Worm (Caenorhabditis elegans) whole organism, L4 larva: ENCODE measurements around the gene cln-3.3.
A peak's percentile ranks its signal among the peaks of the same experiment; 100 is the strongest.

ENCODE experiments used
- F37D6.2 ChIP-seq: sonication (generic microtip); optimal IDR thresholded peaks from 2 replicates; lab custom pipeline; 2016; ENCODE audit warnings: mild to moderate bottlenecking, missing genetic modification characterization, missing compliant biosample characterization
- F49E8.2 ChIP-seq: sonication (generic microtip); optimal IDR thresholded peaks from 2 replicates; lab custom pipeline; 2016; ENCODE audit warnings: missing compliant biosample characterization, mild to moderate bottlenecking, missing genetic modification characterization, borderline replicate concordance
- T20F7.1 ChIP-seq: fragments of 200-800 bp; sonication (Bioruptor generic); optimal IDR thresholded peaks from 2 replicates; lab custom pipeline; 2018; ENCODE audit warnings: mild to moderate bottlenecking, missing genetic modification characterization, missing compliant biosample characterization
- T26A8.4 ChIP-seq: fragments of 200-800 bp; sonication (Bioruptor generic); IDR thresholded peaks from 2 replicates; pipeline ENCODE4 v1.3.6; 2022; ENCODE audit warnings: missing genetic modification characterization, missing compliant biosample characterization
- Y105C5A.15 ChIP-seq: fragments of 200-800 bp; sonication (Bioruptor generic); IDR thresholded peaks from 2 replicates; pipeline ENCODE4 v1.3.6; 2022; ENCODE audit warnings: missing genetic modification characterization, missing compliant biosample characterization
- aly-2 ChIP-seq: sonication (generic microtip); optimal IDR thresholded peaks from 2 replicates; lab custom pipeline; 2018; ENCODE audit warnings: missing biosample characterization, missing genetic modification characterization
- ama-1 ChIP-seq: fragments of 150-350 bp; optimal IDR thresholded peaks from 2 replicates; lab custom pipeline; 2014; ENCODE audit warnings: inconsistent platforms, mixed read lengths
- ceh-62 ChIP-seq: sonication (generic microtip); optimal IDR thresholded peaks from 2 replicates; lab custom pipeline; 2017; ENCODE audit warnings: missing biosample characterization, missing genetic modification characterization
- ceh-82 ChIP-seq: sonication (generic microtip); optimal IDR thresholded peaks from 2 replicates; lab custom pipeline; 2017; ENCODE audit warnings: missing biosample characterization, missing genetic modification characterization
- cey-2 ChIP-seq: sonication (generic microtip); optimal IDR thresholded peaks from 3 replicates; lab custom pipeline; 2017; ENCODE audit warnings: missing genetic modification characterization, mild to moderate bottlenecking, missing compliant biosample characterization, antibody characterized with exemption, borderline replicate concordance; ENCODE audit not compliant: insufficient read depth
- daf-12 ChIP-seq: fragments of 150-350 bp; optimal IDR thresholded peaks from 2 replicates; lab custom pipeline; 2014; ENCODE audit warnings: missing biosample characterization, missing genetic modification reagents, missing genetic modification characterization
- daf-16 ChIP-seq, 3 experiments: sonication (generic microtip); optimal IDR thresholded peaks; 2 replicates each; lab custom pipeline; 2016 to 2017; ENCODE audit warnings: missing genetic modification characterization in 3 of 3, missing genetic modification reagents in 3 of 3, mild to moderate bottlenecking in 2 of 3, missing compliant biosample characterization in 2 of 3, missing biosample characterization in 1 of 3, moderate library complexity in 1 of 3
- dmd-6 ChIP-seq: fragments of 200-800 bp; sonication (Bioruptor generic); IDR thresholded peaks from 2 replicates; pipeline ENCODE4 v1.3.6; 2022; ENCODE audit warnings: missing genetic modification reagents, missing genetic modification characterization, missing compliant biosample characterization
- dmd-8 ChIP-seq: fragments of 200-800 bp; sonication (Bioruptor generic); IDR thresholded peaks from 2 replicates; pipeline ENCODE4 v1.3.6; 2022; ENCODE audit warnings: missing genetic modification characterization, missing compliant biosample characterization
- fos-1 ChIP-seq: fragments of 150-350 bp; optimal IDR thresholded peaks from 2 replicates; lab custom pipeline; 2014; ENCODE audit warnings: missing biosample characterization, missing genetic modification characterization
- hif-1 ChIP-seq, 2 experiments: sonication (generic microtip); optimal IDR thresholded peaks; 2 replicates each; lab custom pipeline; 2016 to 2017; ENCODE audit warnings: missing compliant biosample characterization in 2 of 2, missing genetic modification characterization in 2 of 2, missing genetic modification reagents in 2 of 2, missing genotype in 2 of 2, mild to moderate bottlenecking in 1 of 2
- hlh-11 ChIP-seq: fragments of 200-800 bp; sonication (Bioruptor generic); optimal IDR thresholded peaks from 2 replicates; lab custom pipeline; 2018; ENCODE audit warnings: mild to moderate bottlenecking, missing genetic modification characterization, missing compliant biosample characterization
- hlh-30 ChIP-seq: sonication (generic microtip); optimal IDR thresholded peaks from 2 replicates; lab custom pipeline; 2017; ENCODE audit warnings: antibody characterized with exemption, mild to moderate bottlenecking, missing genetic modification characterization, missing compliant biosample characterization; ENCODE audit not compliant: insufficient read depth
- jun-1 ChIP-seq: fragments of 150-350 bp; optimal IDR thresholded peaks from 2 replicates; lab custom pipeline; 2014; ENCODE audit warnings: missing biosample characterization, missing genetic modification reagents, missing genetic modification characterization
- lim-7 ChIP-seq: fragments of 200-800 bp; sonication (Bioruptor generic); IDR thresholded peaks from 2 replicates; pipeline ENCODE4 v1.3.6; 2022; ENCODE audit warnings: missing genetic modification characterization, missing compliant biosample characterization
- lin-1 ChIP-seq: fragments of 200-800 bp; sonication (Bioruptor generic); IDR thresholded peaks from 2 replicates; pipeline ENCODE4 v1.3.6; 2022; ENCODE audit warnings: missing genetic modification reagents, missing genetic modification characterization, missing compliant biosample characterization
- lin-29 ChIP-seq: fragments of 200-800 bp; sonication (Bioruptor generic); IDR thresholded peaks from 2 replicates; pipeline ENCODE4 v1.3.6; 2022; ENCODE audit warnings: missing genetic modification reagents, missing genetic modification characterization, missing compliant biosample characterization
- lir-3 ChIP-seq: sonication (generic microtip); optimal IDR thresholded peaks from 2 replicates; lab custom pipeline; 2016; ENCODE audit warnings: mild to moderate bottlenecking, missing genetic modification characterization, missing compliant biosample characterization
- lsy-2 ChIP-seq, 2 experiments: fragments of 150-350 bp in 1 of 2; sonication (generic microtip) in 1 of 2; optimal IDR thresholded peaks; 2 replicates each; lab custom pipeline; 2014 to 2017; ENCODE audit warnings: missing biosample characterization in 2 of 2, missing genetic modification characterization in 2 of 2
- madf-9 ChIP-seq: fragments of 200-800 bp; sonication (Bioruptor generic); conservative IDR thresholded peaks from 2 replicates; pipeline ENCODE4 v1.3.6; 2022; ENCODE audit warnings: missing genetic modification reagents, missing genetic modification characterization, missing compliant biosample characterization
- mep-1 ChIP-seq: fragments of 150-350 bp; sonication (generic microtip); optimal IDR thresholded peaks from 3 replicates; lab custom pipeline; 2014; ENCODE audit warnings: missing biosample characterization, missing genetic modification characterization
- mxl-3 ChIP-seq: fragments of 200-800 bp; sonication (Bioruptor generic); optimal IDR thresholded peaks from 2 replicates; lab custom pipeline; 2018; ENCODE audit warnings: mild to moderate bottlenecking, missing genetic modification characterization, missing compliant biosample characterization
- nhr-102 ChIP-seq: sonication (generic microtip); optimal IDR thresholded peaks from 2 replicates; lab custom pipeline; 2016; ENCODE audit warnings: mild to moderate bottlenecking, missing genetic modification characterization, moderate library complexity, missing compliant biosample characterization
- nhr-111 ChIP-seq: fragments of 200-800 bp; sonication (Bioruptor generic); optimal IDR thresholded peaks from 2 replicates; lab custom pipeline; 2018; ENCODE audit warnings: mild to moderate bottlenecking, missing genetic modification characterization, missing compliant biosample characterization
- nhr-28 ChIP-seq: fragments of 150-350 bp; optimal IDR thresholded peaks from 2 replicates; lab custom pipeline; 2014; ENCODE audit warnings: missing biosample characterization, missing genetic modification characterization
- nhr-48 ChIP-seq: sonication (generic microtip); optimal IDR thresholded peaks from 2 replicates; lab custom pipeline; 2016; ENCODE audit warnings: mild to moderate bottlenecking, missing genetic modification characterization, missing compliant biosample characterization
- nhr-77 ChIP-seq: fragments of 150-350 bp; optimal IDR thresholded peaks from 2 replicates; lab custom pipeline; 2014; ENCODE audit warnings: missing biosample characterization, missing genetic modification characterization
- pha-4 ChIP-seq, 2 experiments: fragments of 150-350 bp in 1 of 2; fragments of 200-800 bp in 1 of 2; sonication (Bioruptor generic) in 1 of 2; IDR thresholded peaks in 1 of 2; optimal IDR thresholded peaks in 1 of 2; 2 replicates each; pipeline versions ENCODE4 v1.3.6 to Lab custom; 2014 to 2022; ENCODE audit warnings: missing genetic modification characterization in 2 of 2, missing genetic modification reagents in 2 of 2, missing biosample characterization in 1 of 2, missing compliant biosample characterization in 1 of 2
- php-3 ChIP-seq: fragments of 200-800 bp; sonication (Bioruptor generic); IDR thresholded peaks from 2 replicates; pipeline ENCODE4 v1.3.6; 2022; ENCODE audit warnings: missing genetic modification reagents, missing genetic modification characterization, missing compliant biosample characterization
- pqm-1 ChIP-seq: sonication (generic microtip); optimal IDR thresholded peaks from 2 replicates; lab custom pipeline; 2017; ENCODE audit warnings: missing biosample characterization, missing genetic modification characterization
- rbr-2 ChIP-seq: sonication (generic microtip); optimal IDR thresholded peaks from 2 replicates; lab custom pipeline; 2016; ENCODE audit warnings: missing genotype, missing genetic modification characterization, missing compliant biosample characterization
- saeg-2 ChIP-seq: fragments of 200-800 bp; sonication (Bioruptor generic); IDR thresholded peaks from 2 replicates; pipeline ENCODE4 v1.3.6; 2022; ENCODE audit warnings: missing genetic modification reagents, missing genetic modification characterization, missing compliant biosample characterization
- snpc-1.2 ChIP-seq: fragments of 200-800 bp; sonication (Bioruptor generic); IDR thresholded peaks from 2 replicates; pipeline ENCODE4 v1.3.6; 2022; ENCODE audit warnings: missing genetic modification reagents, missing genetic modification characterization, missing compliant biosample characterization
- spr-3 ChIP-seq: fragments of 200-800 bp; sonication (Bioruptor generic); optimal IDR thresholded peaks from 2 replicates; lab custom pipeline; 2018; ENCODE audit warnings: mild to moderate bottlenecking, missing genetic modification characterization, missing compliant biosample characterization
- tra-1 ChIP-seq: fragments of 200-800 bp; sonication (Bioruptor generic); IDR thresholded peaks from 2 replicates; pipeline ENCODE4 v1.3.6; 2022; ENCODE audit warnings: missing genetic modification reagents, missing genetic modification characterization, missing compliant biosample characterization
- unc-62 ChIP-seq, 3 experiments: fragments of 150-350 bp in 1 of 3; sonication (generic microtip); optimal IDR thresholded peaks in 2 of 3; peaks in 1 of 3; 1 replicate in 1 of 3; 2 replicates in 2 of 3; lab custom pipeline; 2014 to 2017; ENCODE audit warnings: missing biosample characterization in 3 of 3, missing genetic modification characterization in 3 of 3, missing genetic modification reagents in 3 of 3, missing genotype in 1 of 3
- zag-1 ChIP-seq: fragments of 150-350 bp; optimal IDR thresholded peaks from 2 replicates; lab custom pipeline; 2014; ENCODE audit warnings: missing biosample characterization, missing genetic modification characterization
- ztf-11 ChIP-seq: fragments of 150-350 bp; optimal IDR thresholded peaks from 2 replicates; lab custom pipeline; 2014; ENCODE audit warnings: missing biosample characterization, missing genetic modification characterization

cln-3.3 gene

ce11 chrV:8648251-8648650, 34.6 kb upstream of the cln-3.3 start (continued):
- no peak for TF ChIP-seq unc-62 (GFP tag; optimal IDR thresholded peaks at IDR 0.05 in 1 of 2; lab: Kevin White, UChicago)
- TF ChIP-seq unc-62 (tag; optimal IDR thresholded peaks at IDR 0.05; lab: Kevin White, UChicago) = no peak
- no peak for TF ChIP-seq F49E8.2 (tag; lab: Kevin White, UChicago)
- TF ChIP-seq nhr-102 (tag; lab: Kevin White, UChicago) = no peak
- no peak for TF ChIP-seq nhr-111 (GFP tag; lab: Kevin White, UChicago)
- TF ChIP-seq tra-1 = 0 out of 2 replicates have a peak, but pooled peaks have one; percentile 63
- no peak for TF ChIP-seq fos-1 (tag; lab: Kevin White, UChicago)
- peak; percentile 13 for TF ChIP-seq mxl-3 (GFP tag; lab: Kevin White, UChicago)
- TF ChIP-seq hlh-11 (tag; lab: Kevin White, UChicago) = peak; percentile 90
- TF ChIP-seq aly-2 (tag; lab: Kevin White, UChicago) = no peak
- no peak for TF ChIP-seq cey-2 (tag; lab: Kevin White, UChicago)
- TF ChIP-seq F37D6.2 (tag; lab: Kevin White, UChicago) = no peak
- TF ChIP-seq saeg-2 (GFP tag; lab: Robert Waterston, UW) = no peak
- TF ChIP-seq zag-1 = no peak
- TF ChIP-seq pha-4 (GFP tag; IDR thresholded peaks at IDR 0.05; lab: Robert Waterston, UW) = no peak
- no peak for TF ChIP-seq pha-4 (tag; optimal IDR thresholded peaks at IDR 0.05; lab: Kevin White, UChicago)
- TF ChIP-seq dmd-6 = peak; percentile 90
- TF ChIP-seq ceh-62 (tag; lab: Kevin White, UChicago) = no peak
- TF ChIP-seq lir-3 (tag; lab: Kevin White, UChicago) = no peak
- TF ChIP-seq spr-3 = no peak
- no peak for TF ChIP-seq lim-7 (GFP tag; lab: Robert Waterston, UW)

- peak; percentile 15 for TF ChIP-seq hlh-30 (tag; lab: Kevin White, UChicago)
- no peak for TF ChIP-seq pqm-1 (tag; lab: Kevin White, UChicago)
- peak in 1 of 2 experiments; percentile 73 for TF ChIP-seq daf-16 (GFP tag; optimal IDR thresholded peaks at IDR 0.05; lab: Kevin White, UChicago)
- TF ChIP-seq daf-16 (tag; optimal IDR thresholded peaks at IDR 0.05; lab: Kevin White, UChicago) = peak; percentile 68
Measured at ce11 chrV:8650365-8650764, 32.5 kb upstream of the cln-3.3 start.

- TF ChIP-seq daf-16 (GFP tag; optimal IDR thresholded peaks at IDR 0.05; lab: Kevin White, UChicago) = peak in 1 of 2 experiments; percentile 94
- TF ChIP-seq daf-16 (tag; optimal IDR thresholded peaks at IDR 0.05; lab: Kevin White, UChicago) = peak; percentile 99
- peak in 1 of 2 experiments; percentile 37 for TF ChIP-seq hif-1 (tag; optimal IDR thresholded peaks at IDR 0.05; lab: Kevin White, UChicago)
- TF ChIP-seq nhr-48 (tag; lab: Kevin White, UChicago) = peak; percentile 94
- no peak for TF ChIP-seq lir-3 (tag; lab: Kevin White, UChicago)
- no peak for TF ChIP-seq ama-1 (lab: Kevin White, UChicago)
- no peak for TF ChIP-seq ztf-11
- no peak for TF ChIP-seq snpc-1.2 (GFP tag; lab: Robert Waterston, UW)
- no peak for TF ChIP-seq rbr-2 (tag; lab: Kevin White, UChicago)
- peak; percentile 88 for TF ChIP-seq nhr-77 (tag; lab: Kevin White, UChicago)
- TF ChIP-seq dmd-8 (GFP tag; lab: Robert Waterston, UW) = no peak
- peak; percentile 85; the same call in 1 of the 2 replicates for TF ChIP-seq pha-4 (GFP tag; IDR thresholded peaks at IDR 0.05; lab: Robert Waterston, UW)
- TF ChIP-seq pha-4 (tag; optimal IDR thresholded peaks at IDR 0.05; lab: Kevin White, UChicago) = peak; percentile 23
- TF ChIP-seq hlh-11 (tag; lab: Kevin White, UChicago) = peak; percentile 98
- no peak for TF ChIP-seq Y105C5A.15 (GFP tag; lab: Robert Waterston, UW)
- 0 out of 2 replicates have a peak, but pooled peaks have one; percentile 35 for TF ChIP-seq T26A8.4
- TF ChIP-seq lin-1 = peak; percentile 93; the same call in 1 of the 2 replicates
- TF ChIP-seq jun-1 (tag; lab: Kevin White, UChicago) = peak; percentile 64
- TF ChIP-seq daf-12 = no peak
- 0 out of 2 replicates have a peak, but pooled peaks have one; percentile 40 for TF ChIP-seq saeg-2 (GFP tag; lab: Robert Waterston, UW)
- TF ChIP-seq php-3 (GFP tag; lab: Robert Waterston, UW) = peak; percentile 99
- TF ChIP-seq mxl-3 (GFP tag; lab: Kevin White, UChicago) = peak; percentile 42
- TF ChIP-seq lsy-2 (tag; optimal IDR thresholded peaks at IDR 0.05; lab: Kevin White, UChicago) = peak in 1 of 2 experiments; percentile 56
- TF ChIP-seq ceh-62 (tag; lab: Kevin White, UChicago) = no peak
- TF ChIP-seq nhr-28 (tag; lab: Kevin White, UChicago) = peak; percentile 77
- peak; percentile 73 for TF ChIP-seq T20F7.1 (GFP tag; lab: Kevin White, UChicago)
- TF ChIP-seq lin-29 (GFP tag; lab: Robert Waterston, UW) = no peak
- TF ChIP-seq mep-1 (tag; lab: Kevin White, UChicago) = peak; percentile 56
- no peak for TF ChIP-seq ceh-82 (tag; lab: Kevin White, UChicago)
- no peak for TF ChIP-seq madf-9
- peak; percentile 100 for TF ChIP-seq dmd-6
Measured at ce11 chrV:8651007-8651711, 31.7 kb upstream of the cln-3.3 start.
